Fruit fly (Drosophila melanogaster): ENCODE results near the gene lmgA.

lmgA gene

DNA sequence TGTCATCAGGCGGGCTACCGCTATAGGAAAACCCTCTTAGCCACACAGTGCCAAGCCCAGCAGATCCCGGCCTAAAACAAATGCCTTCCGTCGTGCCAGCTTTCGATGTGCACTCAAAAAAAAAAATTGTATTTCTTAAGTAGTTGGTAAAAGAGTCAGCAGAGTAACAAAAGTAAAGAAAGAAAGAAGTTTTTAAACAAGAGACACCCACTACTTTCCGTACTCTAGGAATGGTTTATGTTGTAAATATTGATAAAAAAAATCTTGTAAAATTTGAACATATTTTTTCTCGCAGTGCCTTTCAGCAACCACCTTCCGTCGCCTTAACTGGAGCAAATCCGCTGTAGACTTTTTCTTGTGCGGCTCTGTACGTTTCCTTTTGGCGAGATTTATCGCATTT, 44.5 kb upstream of the lmgA start (continued):
- TF ChIP-seq CHES-1-like (GFP tag; optimal IDR thresholded peaks at IDR 0.05) (peak; percentile 26), MBD-R2 (GFP tag; IDR thresholded peaks at IDR 0.05) (peak; percentile 37; the same call in 1 of the 2 replicates), abd-A (tag; optimal IDR thresholded peaks at IDR 0.05) (no peak), CG13894 (tag; optimal IDR thresholded peaks at IDR 0.05) (no peak), disco-r (GFP tag; optimal IDR thresholded peaks at IDR 0.05) (peak; percentile 36), ewg (GFP tag; optimal IDR thresholded peaks at IDR 0.05) (peak; percentile 22), Poxn (GFP tag; IDR thresholded peaks at IDR 0.05) (no peak), CG12236 (GFP tag; optimal IDR thresholded peaks at IDR 0.05) (no peak), CG1024 (GFP tag; IDR thresholded peaks at IDR 0.05) (no peak), ci (GFP tag; IDR thresholded peaks at IDR 0.05) (peak; percentile 26; the same call in 1 of the 3 replicates), fd64A (GFP tag; optimal IDR thresholded peaks at IDR 0.05) (no peak), sens (GFP tag) (peak; percentile 92), tup (GFP tag; optimal IDR thresholded peaks at IDR 0.05) (peak; percentile 19), CG14441 (GFP tag; IDR thresholded peaks at IDR 0.05) (no peak), CG15514 (GFP tag; optimal IDR thresholded peaks at IDR 0.05) (peak; percentile 23), CG17186 (GFP tag; optimal IDR thresholded peaks at IDR 0.05) (no peak), D19A (tag; optimal IDR thresholded peaks at IDR 0.05) (peak; percentile 36), CG12071 (GFP tag; optimal IDR thresholded peaks at IDR 0.05) (peak; percentile 24), CG14050 (GFP tag; IDR thresholded peaks at IDR 0.05) (0 out of 3 replicates have a peak, but pooled peaks have one; percentile 22), odd (GFP tag; optimal IDR thresholded peaks at IDR 0.05) (peak; percentile 34), gro (GFP tag; optimal IDR thresholded peaks at IDR 0.05) (no peak), CG34422 (GFP tag; IDR thresholded peaks at IDR 0.05) (no peak), Ravus (GFP tag; IDR thresholded peaks at IDR 0.05) (no peak), crc (GFP tag; optimal IDR thresholded peaks at IDR 0.05) (peak; percentile 17), CG7745 (tag; optimal IDR thresholded peaks at IDR 0.05) (no peak), Ets65A (GFP tag) (peak; percentile 93), CG14860 (GFP tag; IDR thresholded peaks at IDR 0.05; ENCODE audit: partially characterized antibody) (no peak), hth (optimal IDR thresholded peaks at IDR 0.05) (no peak), CG17568 (GFP tag; optimal IDR thresholded peaks at IDR 0.05) (peak; percentile 6), CTCF (GFP tag; optimal IDR thresholded peaks at IDR 0.05) (no peak), CG6791 (GFP tag; IDR thresholded peaks at IDR 0.05; ENCODE audit: partially characterized antibody) (no peak), Oaz (GFP tag; IDR thresholded peaks at IDR 0.05) (no peak), pho (GFP tag; optimal IDR thresholded peaks at IDR 0.05) (peak; percentile 27), CG13123 (GFP tag; optimal IDR thresholded peaks at IDR 0.05) (no peak), CG11247 (GFP tag; IDR thresholded peaks at IDR 0.05) (no peak; the same call in 1 of the 2 replicates), CG18619 (GFP tag; optimal IDR thresholded peaks at IDR 0.05) (peak; percentile 21), Hmr (GFP tag; optimal IDR thresholded peaks at IDR 0.05) (peak; percentile 62), pan (optimal IDR thresholded peaks at IDR 0.05) (no peak), pan (GFP tag; optimal IDR thresholded peaks at IDR 0.05 in 1 of 2, IDR thresholded peaks at IDR 0.05 in 1 of 2) (peak in 1 of 2 experiments; percentile 52), dysf (GFP tag; IDR thresholded peaks at IDR 0.05) (peak; percentile 56; the same call in 2 of the 3 replicates), jing (GFP tag; optimal IDR thresholded peaks at IDR 0.05) (no peak), CG1602 (GFP tag; optimal IDR thresholded peaks at IDR 0.05) (no peak), Bdp1 (GFP tag; optimal IDR thresholded peaks at IDR 0.05) (no peak), nerfin-2 (GFP tag; IDR thresholded peaks at IDR 0.05; ENCODE audit: partially characterized antibody) (no peak), hkb (optimal IDR thresholded peaks at IDR 0.05) (no peak), hkb (GFP tag; IDR thresholded peaks at IDR 0.05) (peak; percentile 66), ab (GFP tag; optimal IDR thresholded peaks at IDR 0.05) (no peak), hb (GFP tag; IDR thresholded peaks at IDR 0.05; ENCODE audit: partially characterized antibody) (no peak), onecut (GFP tag; IDR thresholded peaks at IDR 0.05) (no peak), slou (GFP tag; optimal IDR thresholded peaks at IDR 0.05) (no peak), Sin3A (optimal IDR thresholded peaks at IDR 0.05) (no peak), CG12659 (GFP tag; optimal IDR thresholded peaks at IDR 0.05) (peak; percentile 17), pum (GFP tag; optimal IDR thresholded peaks at IDR 0.05) (peak; percentile 44)
